Worm (Caenorhabditis elegans): ENCODE measurements around the gene C16C8.21.

Gene C16C8.21

ce11 chrII:3471603-3472002, 23.6 kb downstream of the C16C8.21 start, which contains the start of gene Y49F6B.13:
TSS of gene Y49F6B.13 (minus strand) at chrII:3471703.
- TF ChIP-seq tlf-1 (GFP tag; optimal IDR thresholded peaks at IDR 0.05) (no peak), lin-40 (tag; optimal IDR thresholded peaks at IDR 0.05) (no peak), hlh-26 (GFP tag; conservative IDR thresholded peaks at IDR 0.05) (no peak), madf-8 (GFP tag; conservative IDR thresholded peaks at IDR 0.05) (no peak), unc-130 (GFP tag; optimal IDR thresholded peaks at IDR 0.05) (no peak), ets-4 (GFP tag; optimal IDR thresholded peaks at IDR 0.05) (no peak), snpc-1.1 (tag; optimal IDR thresholded peaks at IDR 0.05; ENCODE audit: insufficient read depth) (no peak), F55B11.4 (tag; optimal IDR thresholded peaks at IDR 0.05; ENCODE audit: borderline replicate concordance, insufficient read depth) (no peak), madf-10 (tag; optimal IDR thresholded peaks at IDR 0.05) (no peak), egl-44 (GFP tag; IDR thresholded peaks at IDR 0.05) (no peak), lir-1 (GFP tag; conservative IDR thresholded peaks at IDR 0.05) (no peak), nfyb-1 (GFP tag; IDR thresholded peaks at IDR 0.05) (no peak), athp-1 (tag; optimal IDR thresholded peaks at IDR 0.05) (no peak), F49E8.2 (tag; optimal IDR thresholded peaks at IDR 0.05; ENCODE audit: insufficient read depth) (no peak), ceh-91 (GFP tag; IDR thresholded peaks at IDR 0.05) (no peak), F39B2.1 (GFP tag; IDR thresholded peaks at IDR 0.05) (no peak), zfh-2 (GFP tag; conservative IDR thresholded peaks at IDR 0.05) (no peak)

ce11 chrII:3472316-3472715, 24.3 kb downstream of the C16C8.21 start, which contains the start of gene Y49F6B.12:
TSS of gene Y49F6B.12 (minus strand) at chrII:3472416.
- TF ChIP-seq T07F8.4 (tag; optimal IDR thresholded peaks at IDR 0.05): no peak
- no peak for TF ChIP-seq F23B12.7 (tag; optimal IDR thresholded peaks at IDR 0.05; ENCODE audit: insufficient read depth)
- no peak for TF ChIP-seq ceh-40 (GFP tag; IDR thresholded peaks at IDR 0.05)

ce11 chrII:3472817-3473216, 24.8 kb downstream of the C16C8.21 start, which contains the start of gene Y49F6B.6:
TSS of gene Y49F6B.6 (plus strand) at chrII:3473117.
- TF ChIP-seq attf-6 (GFP tag; IDR thresholded peaks at IDR 0.05) (no peak), F57A8.1 (GFP tag; optimal IDR thresholded peaks at IDR 0.05) (no peak), tlf-1 (GFP tag; optimal IDR thresholded peaks at IDR 0.05) (no peak), cebp-2 (GFP tag; IDR thresholded peaks at IDR 0.05) (no peak), ceh-100 (GFP tag; IDR thresholded peaks at IDR 0.05) (no peak), akir-1 (GFP tag; optimal IDR thresholded peaks at IDR 0.05) (no peak), let-607 (tag; optimal IDR thresholded peaks at IDR 0.05) (no peak), dpl-1 (GFP tag; optimal IDR thresholded peaks at IDR 0.05) (no peak)

ce11 chrII:3473744-3474143, 25.7 kb downstream of the C16C8.21 start, which contains the start of gene sdz-32:
TSS of gene sdz-32 (plus strand) at chrII:3474044.
- no peak for TF ChIP-seq efl-1 (GFP tag; optimal IDR thresholded peaks at IDR 0.05)

ce11 chrII:3476536-3476935, 28.5 kb downstream of the C16C8.21 start:
- no peak for TF ChIP-seq sptf-2 (GFP tag; optimal IDR thresholded peaks at IDR 0.05)
- TF ChIP-seq ceh-58 (GFP tag; IDR thresholded peaks at IDR 0.05): no peak
- no peak for TF ChIP-seq cebp-1 (GFP tag; IDR thresholded peaks at IDR 0.05)
- TF ChIP-seq cebp-1 (tag; optimal IDR thresholded peaks at IDR 0.05): no peak
- TF ChIP-seq Y56A3A.18 (GFP tag; IDR thresholded peaks at IDR 0.05): no peak
- no peak for TF ChIP-seq atf-7 (tag; optimal IDR thresholded peaks at IDR 0.05)
- no peak for TF ChIP-seq nhr-179 (tag; optimal IDR thresholded peaks at IDR 0.05)
- TF ChIP-seq cebp-2 (GFP tag; IDR thresholded peaks at IDR 0.05): no peak
- TF ChIP-seq dpl-1 (GFP tag; optimal IDR thresholded peaks at IDR 0.05): no peak
- TF ChIP-seq madf-8 (GFP tag; conservative IDR thresholded peaks at IDR 0.05): no peak
- no peak for TF ChIP-seq snpc-4 (GFP tag; optimal IDR thresholded peaks at IDR 0.05)
- TF ChIP-seq snpc-4 (tag; optimal IDR thresholded peaks at IDR 0.05): no peak
- TF ChIP-seq efl-1 (GFP tag; optimal IDR thresholded peaks at IDR 0.05): no peak
- no peak for TF ChIP-seq ztf-25 (GFP tag; IDR thresholded peaks at IDR 0.05)
- no peak for TF ChIP-seq B0019.2 (GFP tag; conservative IDR thresholded peaks at IDR 0.05)
- TF ChIP-seq pha-4 (tag; optimal IDR thresholded peaks at IDR 0.05): no peak
- no peak for TF ChIP-seq F49E8.2 (tag; optimal IDR thresholded peaks at IDR 0.05; ENCODE audit: insufficient read depth)
- TF ChIP-seq snpc-1.3 (tag; optimal IDR thresholded peaks at IDR 0.05; ENCODE audit: insufficient read depth): no peak
- TF ChIP-seq lin-35 (GFP tag; optimal IDR thresholded peaks at IDR 0.05): no peak
